Worm (Caenorhabditis elegans) whole organism, L3 larva: Measurements from ENCODE around the gene T05B4.9.

Experiments
- R02D3.7 ChIP-seq: fragments of 150-350 bp; optimal IDR thresholded peaks from 2 replicates; lab custom pipeline; 2014; ENCODE audit warnings: missing biosample characterization, missing genetic modification characterization
- ZK546.5 ChIP-seq: sonication (generic microtip); optimal IDR thresholded peaks from 2 replicates; lab custom pipeline; 2017; ENCODE audit warnings: missing biosample characterization, missing genetic modification characterization
- ama-1 ChIP-seq: fragments of 150-350 bp; optimal IDR thresholded peaks from 2 replicates; lab custom pipeline; 2018
- ceh-16 ChIP-seq: sonication (generic microtip); optimal IDR thresholded peaks from 2 replicates; lab custom pipeline; 2017; ENCODE audit warnings: missing biosample characterization, missing genetic modification characterization
- ceh-28 ChIP-seq: fragments of 150-350 bp; optimal IDR thresholded peaks from 2 replicates; lab custom pipeline; 2014; ENCODE audit warnings: missing biosample characterization, missing genetic modification reagents, missing genetic modification characterization
- daf-12 ChIP-seq: fragments of 150-350 bp; optimal IDR thresholded peaks from 2 replicates; lab custom pipeline; 2014; ENCODE audit warnings: missing biosample characterization, missing genetic modification reagents, missing genetic modification characterization
- egl-27 ChIP-seq: sonication (generic microtip); optimal IDR thresholded peaks from 4 replicates; lab custom pipeline; 2017; ENCODE audit warnings: missing biosample characterization, missing genetic modification reagents, missing genetic modification characterization
- egl-5 ChIP-seq: fragments of 150-350 bp; optimal IDR thresholded peaks from 2 replicates; lab custom pipeline; 2017; ENCODE audit warnings: missing biosample characterization, missing genetic modification reagents, missing genetic modification characterization, inconsistent platforms
- elt-2 ChIP-seq: sonication (generic microtip); optimal IDR thresholded peaks from 2 replicates; lab custom pipeline; 2016; ENCODE audit warnings: missing genetic modification reagents, mild to moderate bottlenecking, missing genetic modification characterization, missing compliant biosample characterization
- elt-3 ChIP-seq, 3 experiments: fragments of 150-350 bp in 1 of 3; sonication (generic microtip) in 2 of 3; optimal IDR thresholded peaks; 2 replicates in 2 of 3; 4 replicates in 1 of 3; lab custom pipeline; 2014 to 2017; ENCODE audit warnings: missing biosample characterization in 3 of 3, missing genetic modification characterization in 3 of 3
- eor-1 ChIP-seq, 2 experiments: fragments of 150-350 bp; optimal IDR thresholded peaks; 2 replicates each; lab custom pipeline; 2014 to 2018; ENCODE audit warnings: missing biosample characterization in 2 of 2, missing genetic modification characterization in 2 of 2
- fkh-10 ChIP-seq: sonication (generic microtip); optimal IDR thresholded peaks from 2 replicates; lab custom pipeline; 2017; ENCODE audit warnings: missing biosample characterization, missing genetic modification reagents, missing genetic modification characterization
- fkh-2 ChIP-seq: fragments of 150-350 bp; optimal IDR thresholded peaks from 2 replicates; lab custom pipeline; 2014; ENCODE audit warnings: missing biosample characterization, missing genetic modification reagents, missing genetic modification characterization
- fos-1 ChIP-seq: fragments of 150-350 bp; optimal IDR thresholded peaks from 2 replicates; lab custom pipeline; 2014; ENCODE audit warnings: missing biosample characterization, missing genetic modification characterization
- jun-1 ChIP-seq: fragments of 150-350 bp; optimal IDR thresholded peaks from 2 replicates; lab custom pipeline; 2014; ENCODE audit warnings: missing biosample characterization, missing genetic modification reagents, missing genetic modification characterization
- lin-15B ChIP-seq: fragments of 150-350 bp; optimal IDR thresholded peaks from 2 replicates; lab custom pipeline; 2014; ENCODE audit warnings: missing biosample characterization, missing genetic modification characterization
- lin-39 ChIP-seq: fragments of 150-350 bp; optimal IDR thresholded peaks from 2 replicates; lab custom pipeline; 2018; ENCODE audit warnings: missing biosample characterization, missing genetic modification reagents, missing genetic modification characterization
- lsy-12 ChIP-seq: sonication (generic microtip); optimal IDR thresholded peaks from 2 replicates; lab custom pipeline; 2016; ENCODE audit warnings: mild to moderate bottlenecking, missing genetic modification characterization, missing compliant biosample characterization
- mdl-1 ChIP-seq: fragments of 150-350 bp; optimal IDR thresholded peaks from 2 replicates; lab custom pipeline; 2014; ENCODE audit warnings: missing biosample characterization, missing genetic modification characterization
- mml-1 ChIP-seq: fragments of 150-350 bp; sonication (generic microtip); optimal IDR thresholded peaks from 3 replicates; lab custom pipeline; 2014; ENCODE audit warnings: missing biosample characterization, missing genetic modification characterization
- nhr-11 ChIP-seq: fragments of 150-350 bp; optimal IDR thresholded peaks from 2 replicates; lab custom pipeline; 2014; ENCODE audit warnings: missing biosample characterization, missing genetic modification characterization
- nhr-12 ChIP-seq: fragments of 150-350 bp; optimal IDR thresholded peaks from 2 replicates; lab custom pipeline; 2014; ENCODE audit warnings: missing biosample characterization, missing genetic modification characterization
- nhr-23 ChIP-seq: fragments of 150-350 bp; optimal IDR thresholded peaks from 2 replicates; lab custom pipeline; 2014; ENCODE audit warnings: missing biosample characterization, missing genetic modification reagents, missing genetic modification characterization
- nhr-237 ChIP-seq: fragments of 150-350 bp; optimal IDR thresholded peaks from 2 replicates; lab custom pipeline; 2014; ENCODE audit warnings: missing biosample characterization, missing genetic modification characterization
- nhr-25 ChIP-seq: sonication (generic microtip); optimal IDR thresholded peaks from 2 replicates; lab custom pipeline; 2017; ENCODE audit warnings: missing biosample characterization, missing genetic modification characterization
- nhr-28 ChIP-seq: fragments of 150-350 bp; optimal IDR thresholded peaks from 2 replicates; lab custom pipeline; 2014; ENCODE audit warnings: missing biosample characterization, missing genetic modification characterization
- nhr-43 ChIP-seq: sonication (generic microtip); optimal IDR thresholded peaks from 2 replicates; lab custom pipeline; 2016; ENCODE audit warnings: mild to moderate bottlenecking, missing genetic modification characterization, missing compliant biosample characterization; ENCODE audit not compliant: poor library complexity, severe bottlenecking
- nhr-67 ChIP-seq: fragments of 150-350 bp; optimal IDR thresholded peaks from 2 replicates; lab custom pipeline; 2014; ENCODE audit warnings: missing biosample characterization, missing genetic modification characterization
- nhr-76 ChIP-seq: fragments of 150-350 bp; sonication (generic microtip); optimal IDR thresholded peaks from 5 replicates; lab custom pipeline; 2014; ENCODE audit warnings: missing biosample characterization, missing genetic modification characterization
- nhr-77 ChIP-seq: fragments of 150-350 bp; optimal IDR thresholded peaks from 2 replicates; lab custom pipeline; 2014; ENCODE audit warnings: missing biosample characterization, missing genetic modification characterization
- pha-4 ChIP-seq: fragments of 150-350 bp; optimal IDR thresholded peaks from 2 replicates; lab custom pipeline; 2014; ENCODE audit warnings: missing biosample characterization, missing genetic modification reagents, missing genetic modification characterization
- pqm-1 ChIP-seq: fragments of 150-350 bp; optimal IDR thresholded peaks from 2 replicates; lab custom pipeline; 2017; ENCODE audit warnings: missing biosample characterization, missing genetic modification characterization, inconsistent platforms
- sea-2 ChIP-seq: fragments of 150-350 bp; sonication (generic microtip); optimal IDR thresholded peaks from 4 replicates; lab custom pipeline; 2014; ENCODE audit warnings: missing biosample characterization, missing genetic modification reagents, missing genetic modification characterization
- tbx-2 ChIP-seq: sonication (generic microtip); optimal IDR thresholded peaks from 2 replicates; lab custom pipeline; 2016; ENCODE audit warnings: mild to moderate bottlenecking, missing genetic modification characterization, missing compliant biosample characterization
- unc-39 ChIP-seq: sonication (generic microtip); optimal IDR thresholded peaks from 4 replicates; lab custom pipeline; 2017; ENCODE audit warnings: missing biosample characterization, missing genetic modification characterization
- unc-62 ChIP-seq: fragments of 150-350 bp; sonication (generic microtip); optimal IDR thresholded peaks from 4 replicates; lab custom pipeline; 2014; ENCODE audit warnings: missing biosample characterization, missing genetic modification reagents, missing genetic modification characterization
- zag-1 ChIP-seq: fragments of 150-350 bp; optimal IDR thresholded peaks from 2 replicates; lab custom pipeline; 2014; ENCODE audit warnings: missing biosample characterization, missing genetic modification characterization
- ztf-11 ChIP-seq: fragments of 150-350 bp; optimal IDR thresholded peaks from 2 replicates; lab custom pipeline; 2014; ENCODE audit warnings: missing biosample characterization, missing genetic modification characterization
- ztf-4 ChIP-seq: fragments of 150-350 bp; optimal IDR thresholded peaks from 2 replicates; lab custom pipeline; 2014; ENCODE audit warnings: missing biosample characterization, missing genetic modification characterization

T05B4.9 gene

DNA sequence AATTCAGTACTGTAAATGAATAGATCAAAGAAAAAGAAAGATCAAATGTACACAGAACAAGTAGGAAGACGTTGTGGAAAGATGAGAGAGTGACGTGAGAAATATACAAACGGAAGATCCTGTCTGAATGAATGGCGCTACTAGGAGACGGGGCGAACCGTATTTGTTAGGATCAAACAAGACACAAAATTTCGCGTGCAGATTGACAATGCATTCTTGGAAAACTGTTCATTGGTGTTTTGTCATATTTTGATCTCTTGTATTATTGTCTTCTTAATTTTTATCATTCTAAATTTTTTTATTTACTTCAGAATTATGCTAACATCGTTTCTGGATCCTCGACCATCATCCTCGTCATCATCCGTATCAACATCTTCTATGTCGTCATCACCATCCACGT is 23.5 kb downstream of the T05B4.9 start, which contains the start of gene nhr-181:
TSS of gene nhr-181 (plus strand) at position 301 of the 400 bp plus-strand sequence.
- no peak for TF ChIP-seq unc-39
- no peak for TF ChIP-seq lin-15B (tag; lab: Kevin White, UChicago)
- TF ChIP-seq fos-1 (tag; lab: Kevin White, UChicago), result no peak
- no peak for TF ChIP-seq pqm-1 (tag; lab: Kevin White, UChicago)

DNA sequence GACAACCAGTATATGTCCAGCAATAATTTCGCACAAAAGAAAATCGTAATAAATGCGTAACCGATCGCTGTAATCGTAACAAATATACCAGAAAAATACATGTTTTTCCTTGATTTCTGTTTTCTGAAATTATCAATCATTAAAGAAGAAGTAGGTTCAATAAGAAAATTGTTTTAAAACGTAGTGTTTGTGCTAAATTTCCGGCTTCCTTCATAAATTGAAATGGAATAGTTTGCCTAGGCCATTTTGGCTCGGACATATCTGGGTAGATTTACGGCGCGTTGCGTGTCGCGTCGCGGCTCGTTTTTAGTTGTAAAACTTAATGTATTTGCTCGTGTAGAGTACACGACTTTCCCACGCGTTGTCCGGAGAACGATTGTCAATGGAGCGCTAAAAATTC is 35.3 kb downstream of the T05B4.9 start, which contains the start of gene F38H12.5:
TSS of gene F38H12.5 (minus strand) at position 101 of the 400 bp plus-strand sequence.
- TF ChIP-seq fkh-2 (tag; lab: Kevin White, UChicago) (no peak), nhr-25 (tag; lab: Kevin White, UChicago) (no peak), lin-39 (tag; lab: Kevin White, UChicago) (no peak), R02D3.7 (tag; lab: Kevin White, UChicago) (no peak), ztf-11 (tag; lab: Kevin White, UChicago) (no peak), ama-1 (no peak), egl-5 (tag; lab: Kevin White, UChicago) (no peak), nhr-76 (tag; lab: Kevin White, UChicago) (no peak), jun-1 (tag; lab: Kevin White, UChicago) (no peak), nhr-23 (tag; lab: Kevin White, UChicago) (no peak), nhr-67 (tag; lab: Kevin White, UChicago) (no peak), nhr-237 (tag; lab: Kevin White, UChicago) (no peak), mml-1 (tag; lab: Kevin White, UChicago) (no peak), nhr-12 (no peak), elt-2 (no peak), fkh-10 (GFP tag; lab: Kevin White, UChicago) (no peak)
- TF ChIP-seq, all 47 proteins: peak for 0

DNA sequence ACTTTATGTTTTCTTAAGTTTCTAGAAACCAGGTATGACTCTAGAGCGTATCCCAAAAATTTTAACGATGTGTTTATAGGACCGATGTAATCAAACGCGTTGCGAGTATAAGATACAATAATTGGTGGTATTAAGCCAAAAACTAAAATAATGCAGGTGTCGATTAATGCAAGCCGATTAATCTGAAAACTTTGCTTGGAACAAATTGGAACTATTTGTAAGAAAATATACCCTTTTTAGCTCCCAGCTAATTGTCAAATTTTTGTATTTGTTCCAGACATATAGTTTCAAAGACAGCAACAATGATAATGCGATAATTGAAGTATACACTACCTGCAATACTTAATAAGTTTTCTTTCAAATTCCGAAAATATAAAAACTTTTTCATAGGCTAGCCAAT is 36.9 kb downstream of the T05B4.9 start, which contains the start of gene srh-211:
TSS of gene srh-211 (minus strand) at position 101 of the 400 bp plus-strand sequence.
- TF ChIP-seq nhr-77 (tag; lab: Kevin White, UChicago), result no peak
- TF ChIP-seq eor-1 (tag; optimal IDR thresholded peaks at IDR 0.05; lab: Kevin White, UChicago), result no peak
- no peak for TF ChIP-seq lin-39 (tag; lab: Kevin White, UChicago)
- no peak for TF ChIP-seq mdl-1 (tag; lab: Kevin White, UChicago)
- TF ChIP-seq nhr-28 (tag; lab: Kevin White, UChicago), result no peak
- TF ChIP-seq unc-62, result no peak
- TF ChIP-seq pha-4 (tag; lab: Kevin White, UChicago), result no peak
- no peak for TF ChIP-seq fkh-10 (GFP tag; lab: Kevin White, UChicago)
- TF ChIP-seq ztf-4 (tag; lab: Kevin White, UChicago), result no peak
- no peak for TF ChIP-seq jun-1 (tag; lab: Kevin White, UChicago)
- no peak for TF ChIP-seq nhr-23 (tag; lab: Kevin White, UChicago)
- TF ChIP-seq elt-3 (tag; optimal IDR thresholded peaks at IDR 0.05; lab: Kevin White, UChicago), result no peak
- TF ChIP-seq ceh-16, result no peak
- TF ChIP-seq zag-1 (tag; lab: Kevin White, UChicago), result no peak
- no peak for TF ChIP-seq sea-2 (GFP tag; lab: Kevin White, UChicago)
- no peak for TF ChIP-seq tbx-2 (tag; lab: Kevin White, UChicago)
- TF ChIP-seq R02D3.7 (tag; lab: Kevin White, UChicago), result no peak
- TF ChIP-seq elt-2, result no peak
- TF ChIP-seq ceh-28 (tag; lab: Kevin White, UChicago), result no peak

ce11 chrV:4080546-4080945 is 37.7 kb downstream of the T05B4.9 start:
- no peak for TF ChIP-seq lsy-12 (tag; lab: Kevin White, UChicago)
- no peak for TF ChIP-seq mdl-1 (tag; lab: Kevin White, UChicago)
- TF ChIP-seq elt-3 (tag; optimal IDR thresholded peaks at IDR 0.05; lab: Kevin White, UChicago), result no peak

DNA sequence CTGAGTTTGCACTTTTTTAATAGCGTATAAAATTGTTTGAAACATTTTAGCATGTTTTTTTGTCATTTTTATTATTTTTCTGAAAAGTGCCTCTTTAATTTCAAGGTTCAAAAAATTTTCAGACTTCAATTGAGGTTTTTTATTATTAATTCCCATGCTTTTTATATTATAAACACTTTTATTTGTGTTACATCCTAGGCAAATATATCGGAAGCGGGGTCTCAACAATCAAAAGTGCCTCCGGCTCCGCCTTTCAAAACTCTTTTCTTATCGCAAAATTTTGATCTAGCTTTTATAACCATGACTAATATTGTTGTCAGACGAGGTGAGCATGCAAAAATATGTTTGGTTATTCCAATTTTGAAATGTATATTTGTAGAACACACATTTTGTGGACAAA is 44.8 kb downstream of the T05B4.9 start, which contains the start of gene otpl-2:
TSS of gene otpl-2 (plus strand) at position 301 of the 400 bp plus-strand sequence.
- TF ChIP-seq ztf-11 (tag; lab: Kevin White, UChicago) (no peak), nhr-11 (tag; lab: Kevin White, UChicago) (no peak), ZK546.5 (tag; lab: Kevin White, UChicago) (no peak), tbx-2 (tag; lab: Kevin White, UChicago) (no peak), pha-4 (tag; lab: Kevin White, UChicago) (no peak), mdl-1 (tag; lab: Kevin White, UChicago) (no peak), pqm-1 (tag; lab: Kevin White, UChicago) (no peak), fos-1 (tag; lab: Kevin White, UChicago) (no peak), sea-2 (GFP tag; lab: Kevin White, UChicago) (no peak), daf-12 (tag; lab: Kevin White, UChicago) (no peak), egl-27 (no peak), elt-2 (no peak), nhr-43 (no peak), elt-3 (tag; optimal IDR thresholded peaks at IDR 0.05; lab: Kevin White, UChicago) (no peak), nhr-23 (tag; lab: Kevin White, UChicago) (no peak), R02D3.7 (tag; lab: Kevin White, UChicago) (no peak), ceh-28 (tag; lab: Kevin White, UChicago) (no peak), unc-62 (no peak), eor-1 (tag; optimal IDR thresholded peaks at IDR 0.05; lab: Kevin White, UChicago) (no peak)
